Worm (Caenorhabditis elegans) whole organism, midembryonic: ENCODE measurements around the gene ssq-1.

ENCODE experiments used
- T22C8.4 ChIP-seq: fragments of 200-800 bp; sonication (Bioruptor generic); IDR thresholded peaks from 2 replicates; pipeline ENCODE4 v1.3.6; 2022; ENCODE audit warnings: missing genetic modification characterization, missing compliant biosample characterization
- cog-1 ChIP-seq: sonication (generic microtip); optimal IDR thresholded peaks from 2 replicates; lab custom pipeline; 2016; ENCODE audit warnings: missing genetic modification characterization, missing compliant biosample characterization
- flt-1 ChIP-seq: fragments of 200-800 bp; sonication (Bioruptor generic); IDR thresholded peaks from 2 replicates; pipeline ENCODE4 v1.3.6; 2022; ENCODE audit warnings: missing genetic modification characterization, missing compliant biosample characterization
- klf-2 ChIP-seq: fragments of 200-800 bp; sonication (Bioruptor generic); conservative IDR thresholded peaks from 2 replicates; pipeline ENCODE4 v1.3.6; 2022; ENCODE audit warnings: missing genetic modification reagents, missing genetic modification characterization, missing compliant biosample characterization
- med-1 ChIP-seq: sonication (generic microtip); optimal IDR thresholded peaks from 2 replicates; lab custom pipeline; 2017; ENCODE audit warnings: missing genetic modification characterization, mild to moderate bottlenecking, missing compliant biosample characterization, antibody characterized with exemption, missing genetic modification reagents; ENCODE audit not compliant: insufficient read depth
- ref-1 ChIP-seq: fragments of 200-800 bp; sonication (Bioruptor generic); conservative IDR thresholded peaks from 2 replicates; pipeline ENCODE4 v1.3.6; 2022; ENCODE audit warnings: missing genetic modification reagents, missing genetic modification characterization, missing compliant biosample characterization
- tab-1 ChIP-seq: fragments of 200-800 bp; sonication (Bioruptor generic); IDR thresholded peaks from 2 replicates; pipeline ENCODE4 v1.3.6; 2022; ENCODE audit warnings: missing genetic modification characterization, missing compliant biosample characterization
- ztf-23 ChIP-seq: fragments of 200-800 bp; sonication (Bioruptor generic); IDR thresholded peaks from 2 replicates; pipeline ENCODE4 v1.3.6; 2022; ENCODE audit warnings: missing genetic modification reagents, missing genetic modification characterization, missing compliant biosample characterization
- ztf-29 ChIP-seq: fragments of 200-800 bp; sonication (Bioruptor generic); IDR thresholded peaks from 2 replicates; pipeline ENCODE4 v1.3.6; 2022; ENCODE audit warnings: missing genetic modification reagents, missing genetic modification characterization, missing compliant biosample characterization

DNA sequence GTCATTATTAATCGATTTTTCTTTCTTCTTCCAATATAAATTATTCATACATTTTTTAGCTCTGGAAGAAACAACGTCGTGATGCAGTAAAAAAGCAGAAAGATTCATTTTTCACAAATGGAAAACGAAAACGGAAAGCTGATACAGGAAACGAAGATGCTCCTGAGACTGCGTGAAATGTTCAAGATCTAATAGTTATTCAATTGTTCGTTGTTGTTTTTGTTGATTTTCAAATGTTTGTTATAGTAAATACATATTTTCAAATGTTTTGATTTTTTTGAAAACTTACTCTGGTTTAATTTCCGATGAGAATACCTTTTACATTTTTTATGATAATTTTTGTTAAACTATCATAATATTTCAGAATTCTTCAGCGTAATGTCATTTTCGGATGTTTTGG is 11.5 kb downstream of the ssq-1 start, which contains the start of gene K07F5.16:
- TF ChIP-seq ref-1 = no peak
- TF ChIP-seq cog-1 (tag; lab: Kevin White, UChicago) = no peak
- TF ChIP-seq ztf-23 (GFP tag; lab: Robert Waterston, UW) = no peak
- no peak for TF ChIP-seq flt-1 (GFP tag; lab: Robert Waterston, UW)
- no peak for TF ChIP-seq tab-1
- no peak for TF ChIP-seq T22C8.4 (GFP tag; lab: Robert Waterston, UW)
- TF ChIP-seq ztf-29 = no peak
- TF ChIP-seq klf-2 (GFP tag; lab: Robert Waterston, UW) = no peak
- no peak for TF ChIP-seq med-1 (GFP tag; lab: Kevin White, UChicago)
